4 worm cellular contexts compared by ENCODE assay signal in genomic region chrV:11228653-11229173, ce11.
TF ChIP-seq lines count a peak whose summit lies in the region.

pqn-70 (minus strand) TSS chrV:11228703.

TF ChIP-seq in whole organism, L2 larva, 48 proteins besides CTCF, POLR2A, EP300 and RAD21 (continues in another document):
- peak; percentile 85 for TF ChIP-seq nhr-21 (tag; optimal IDR thresholded peaks at IDR 0.05; lab: Kevin White, UChicago)
- no peak for TF ChIP-seq ztf-1 (GFP tag; conservative IDR thresholded peaks at IDR 0.05; lab: Robert Waterston, UW)
- TF ChIP-seq peb-1 (tag; optimal IDR thresholded peaks at IDR 0.05; lab: Kevin White, UChicago): no peak
- no peak for TF ChIP-seq nhr-11 (tag; optimal IDR thresholded peaks at IDR 0.05; lab: Kevin White, UChicago)
- TF ChIP-seq blmp-1 (tag; optimal IDR thresholded peaks at IDR 0.05; lab: Kevin White, UChicago; ENCODE audit: insufficient read depth): peak; percentile 77
- no peak for TF ChIP-seq nhr-237 (tag; optimal IDR thresholded peaks at IDR 0.05; lab: Kevin White, UChicago)
- TF ChIP-seq F13H6.1 (tag; optimal IDR thresholded peaks at IDR 0.05; lab: Kevin White, UChicago): peak; percentile 84
- peak; percentile 45 for TF ChIP-seq egl-27 (tag; optimal IDR thresholded peaks at IDR 0.05; lab: Kevin White, UChicago)
- peak; percentile 83 for TF ChIP-seq sem-4 (tag; optimal IDR thresholded peaks at IDR 0.05; lab: Kevin White, UChicago)
- TF ChIP-seq ama-1 (optimal IDR thresholded peaks at IDR 0.05; lab: Kevin White, UChicago): peak; percentile 37
- no peak for TF ChIP-seq alr-1 (tag; optimal IDR thresholded peaks at IDR 0.05; lab: Kevin White, UChicago)
- TF ChIP-seq crh-2 (tag; optimal IDR thresholded peaks at IDR 0.05; lab: Kevin White, UChicago): peak; percentile 89
- peak; percentile 40 for TF ChIP-seq nhr-6 (tag; optimal IDR thresholded peaks at IDR 0.05; lab: Kevin White, UChicago)
- peak; percentile 87 for TF ChIP-seq sma-9 (GFP tag; optimal IDR thresholded peaks at IDR 0.05; lab: Kevin White, UChicago)
- no peak for TF ChIP-seq sma-9 (tag; optimal IDR thresholded peaks at IDR 0.05; lab: Kevin White, UChicago)
- TF ChIP-seq mbf-1 (tag; optimal IDR thresholded peaks at IDR 0.05; lab: Kevin White, UChicago): no peak
- TF ChIP-seq lin-13 (GFP tag; optimal IDR thresholded peaks at IDR 0.05; lab: Kevin White, UChicago): peak; percentile 83
- peak in 1 of 2 experiments; percentile 23 for TF ChIP-seq mdl-1 (tag; optimal IDR thresholded peaks at IDR 0.05; lab: Kevin White, UChicago)
- TF ChIP-seq unc-39 (tag; optimal IDR thresholded peaks at IDR 0.05; lab: Kevin White, UChicago): no peak
- peak; percentile 29 for TF ChIP-seq Y55F3AM.14 (GFP tag; optimal IDR thresholded peaks at IDR 0.05; lab: Kevin White, UChicago)
- no peak for TF ChIP-seq ceh-16 (tag; optimal IDR thresholded peaks at IDR 0.05; lab: Kevin White, UChicago)
- TF ChIP-seq lin-11 (tag; optimal IDR thresholded peaks at IDR 0.05; lab: Kevin White, UChicago): peak; percentile 91
- TF ChIP-seq dmd-4 (tag; optimal IDR thresholded peaks at IDR 0.05; lab: Kevin White, UChicago): no peak

TF ChIP-seq in whole organism, L4 larva, 104 proteins besides CTCF, POLR2A, EP300 and RAD21 (continues in another document):
- TF ChIP-seq saeg-2 (GFP tag; IDR thresholded peaks at IDR 0.05; lab: Robert Waterston, UW) (no peak), attf-4 (tag; optimal IDR thresholded peaks at IDR 0.05; lab: Kevin White, UChicago) (no peak), D1046.2 (GFP tag; IDR thresholded peaks at IDR 0.05; lab: Robert Waterston, UW) (no peak), pha-4 (GFP tag; IDR thresholded peaks at IDR 0.05; lab: Robert Waterston, UW) (peak; percentile 44; the same call in 1 of the 2 replicates), pha-4 (tag; optimal IDR thresholded peaks at IDR 0.05; lab: Kevin White, UChicago) (no peak), mes-2 (tag; optimal IDR thresholded peaks at IDR 0.05; lab: Kevin White, UChicago; ENCODE audit: poor library complexity, severe bottlenecking) (peak; percentile 87), F37D6.2 (tag; optimal IDR thresholded peaks at IDR 0.05; lab: Kevin White, UChicago) (peak; percentile 49), F44E2.7 (GFP tag; IDR thresholded peaks at IDR 0.05; lab: Robert Waterston, UW) (no peak), unc-62 (GFP tag; optimal IDR thresholded peaks at IDR 0.05 in 1 of 2; lab: Kevin White, UChicago) (peak in 1 of 2 experiments; percentile 2), unc-62 (tag; optimal IDR thresholded peaks at IDR 0.05; lab: Kevin White, UChicago) (no peak), daf-16 (GFP tag; optimal IDR thresholded peaks at IDR 0.05; lab: Kevin White, UChicago) (no peak), daf-16 (tag; optimal IDR thresholded peaks at IDR 0.05; lab: Kevin White, UChicago) (peak; percentile 3), daf-12 (tag; optimal IDR thresholded peaks at IDR 0.05; lab: Kevin White, UChicago) (no peak), T26A8.4 (GFP tag; IDR thresholded peaks at IDR 0.05; lab: Robert Waterston, UW) (peak; percentile 71; the same call in 1 of the 2 replicates), ceh-62 (tag; optimal IDR thresholded peaks at IDR 0.05; lab: Kevin White, UChicago) (no peak), dpl-1 (GFP tag; optimal IDR thresholded peaks at IDR 0.05; lab: Kevin White, UChicago) (peak; percentile 76), lim-7 (GFP tag; IDR thresholded peaks at IDR 0.05; lab: Robert Waterston, UW) (no peak), snpc-4 (tag; optimal IDR thresholded peaks at IDR 0.05; lab: Kevin White, UChicago) (no peak), nhr-42 (GFP tag; IDR thresholded peaks at IDR 0.05; lab: Robert Waterston, UW) (no peak), F10B5.3 (tag; optimal IDR thresholded peaks at IDR 0.05; lab: Kevin White, UChicago) (no peak), lir-3 (tag; optimal IDR thresholded peaks at IDR 0.05; lab: Kevin White, UChicago) (no peak), madf-5 (GFP tag; IDR thresholded peaks at IDR 0.05; lab: Robert Waterston, UW) (no peak), tra-1 (GFP tag; IDR thresholded peaks at IDR 0.05; lab: Robert Waterston, UW) (no peak), aha-1 (tag; lab: Kevin White, UChicago) (no peak), mdl-1 (tag; optimal IDR thresholded peaks at IDR 0.05; lab: Kevin White, UChicago) (peak; percentile 16 to 73)

TF ChIP-seq in whole organism, late embryonic, 69 proteins besides CTCF, POLR2A, EP300 and RAD21 (continues in another document):
- TF ChIP-seq ceh-19 (GFP tag; optimal IDR thresholded peaks at IDR 0.05; lab: Kevin White, UChicago) (peak; percentile 52), npax-4 (tag; optimal IDR thresholded peaks at IDR 0.05; lab: Kevin White, UChicago) (no peak), ceh-18 (tag; optimal IDR thresholded peaks at IDR 0.05; lab: Kevin White, UChicago) (peak; percentile 35), ets-4 (tag; optimal IDR thresholded peaks at IDR 0.05; lab: Kevin White, UChicago) (peak; percentile 38), pros-1 (tag; optimal IDR thresholded peaks at IDR 0.05; lab: Kevin White, UChicago) (peak; percentile 9), dmd-4 (tag; optimal IDR thresholded peaks at IDR 0.05; lab: Kevin White, UChicago; ENCODE audit: borderline replicate concordance) (peak; percentile 10), elt-2 (tag; optimal IDR thresholded peaks at IDR 0.05; lab: Kevin White, UChicago) (peak; percentile 43), hlh-8 (tag; optimal IDR thresholded peaks at IDR 0.05; lab: Kevin White, UChicago) (peak; percentile 25), ceh-45 (GFP tag; IDR thresholded peaks at IDR 0.05; lab: Robert Waterston, UW) (no peak), rnt-1 (tag; optimal IDR thresholded peaks at IDR 0.05; lab: Kevin White, UChicago) (peak; percentile 39), ceh-31 (tag; optimal IDR thresholded peaks at IDR 0.05; lab: Kevin White, UChicago) (peak; percentile 93), tbx-2 (tag; optimal IDR thresholded peaks at IDR 0.05; lab: Kevin White, UChicago) (peak; percentile 79), lin-11 (tag; optimal IDR thresholded peaks at IDR 0.05; lab: Kevin White, UChicago) (no peak), hlh-15 (tag; optimal IDR thresholded peaks at IDR 0.05; lab: Kevin White, UChicago) (no peak), C08G9.2 (tag; optimal IDR thresholded peaks at IDR 0.05; lab: Kevin White, UChicago) (peak; percentile 68), dve-1 (tag; optimal IDR thresholded peaks at IDR 0.05; lab: Kevin White, UChicago) (peak; percentile 15), nfya-1 (tag; optimal IDR thresholded peaks at IDR 0.05; lab: Kevin White, UChicago) (peak; percentile 66), pqm-1 (tag; optimal IDR thresholded peaks at IDR 0.05; lab: Kevin White, UChicago) (peak; percentile 40), fax-1 (tag; optimal IDR thresholded peaks at IDR 0.05; lab: Kevin White, UChicago) (peak; percentile 52), ztf-16 (tag; optimal IDR thresholded peaks at IDR 0.05; lab: Kevin White, UChicago) (peak; percentile 16), mec-3 (tag; optimal IDR thresholded peaks at IDR 0.05; lab: Kevin White, UChicago; ENCODE audit: borderline replicate concordance) (no peak), nhr-11 (tag; optimal IDR thresholded peaks at IDR 0.05; lab: Kevin White, UChicago) (no peak), ceh-48 (tag; optimal IDR thresholded peaks at IDR 0.05; lab: Kevin White, UChicago) (peak; percentile 93), F13H6.1 (tag; optimal IDR thresholded peaks at IDR 0.05; lab: Kevin White, UChicago) (peak; percentile 45), sdc-2 (tag; optimal IDR thresholded peaks at IDR 0.05; lab: Kevin White, UChicago) (no peak), pha-2 (tag; optimal IDR thresholded peaks at IDR 0.05; lab: Kevin White, UChicago) (no peak)

TF ChIP-seq in whole organism, mixed stage, embryonic, 35 proteins besides CTCF, POLR2A, EP300 and RAD21:
- peak; percentile 28 for TF ChIP-seq drap-1 (GFP tag; optimal IDR thresholded peaks at IDR 0.05; lab: Kevin White, UChicago)
- TF ChIP-seq nhr-2 (tag; optimal IDR thresholded peaks at IDR 0.05; lab: Kevin White, UChicago): peak; percentile 5
- peak; percentile 26 for TF ChIP-seq M03D4.4 (tag; optimal IDR thresholded peaks at IDR 0.05; lab: Kevin White, UChicago)
- peak; percentile 62 for TF ChIP-seq ceh-83 (GFP tag; optimal IDR thresholded peaks at IDR 0.05; lab: Kevin White, UChicago)
- TF ChIP-seq unc-120 (tag; optimal IDR thresholded peaks at IDR 0.05; lab: Kevin White, UChicago; ENCODE audit: poor library complexity, severe bottlenecking): peak; percentile 98
- TF ChIP-seq unc-62 (GFP tag; optimal IDR thresholded peaks at IDR 0.05; lab: Kevin White, UChicago): no peak
- peak; percentile 25 for TF ChIP-seq mls-2 (tag; optimal IDR thresholded peaks at IDR 0.05; lab: Kevin White, UChicago)
- TF ChIP-seq snpc-4 (tag; optimal IDR thresholded peaks at IDR 0.05; lab: Kevin White, UChicago): no peak
- TF ChIP-seq pha-4 (tag; optimal IDR thresholded peaks at IDR 0.05; lab: Kevin White, UChicago): peak; percentile 44
- peak; percentile 5 for TF ChIP-seq nhr-237 (tag; optimal IDR thresholded peaks at IDR 0.05; lab: Kevin White, UChicago)
- no peak for TF ChIP-seq tbx-8 (GFP tag; optimal IDR thresholded peaks at IDR 0.05; lab: Kevin White, UChicago)
- TF ChIP-seq elt-1 (tag; optimal IDR thresholded peaks at IDR 0.05; lab: Kevin White, UChicago; ENCODE audit: borderline replicate concordance, insufficient read depth): no peak
- peak; percentile 86 for TF ChIP-seq ces-1 (GFP tag; optimal IDR thresholded peaks at IDR 0.05; lab: Kevin White, UChicago)
- TF ChIP-seq cnd-1 (tag; optimal IDR thresholded peaks at IDR 0.05; lab: Kevin White, UChicago): no peak
- TF ChIP-seq lin-13 (tag; optimal IDR thresholded peaks at IDR 0.05; lab: Kevin White, UChicago): peak; percentile 66
- TF ChIP-seq mep-1 (tag; optimal IDR thresholded peaks at IDR 0.05; lab: Kevin White, UChicago): peak; percentile 91
- TF ChIP-seq elt-3 (tag; optimal IDR thresholded peaks at IDR 0.05; lab: Kevin White, UChicago): peak; percentile 1
- TF ChIP-seq nhr-12 (tag; optimal IDR thresholded peaks at IDR 0.05; lab: Kevin White, UChicago): peak; percentile 8
- TF ChIP-seq lsy-2 (tag; optimal IDR thresholded peaks at IDR 0.05; lab: Kevin White, UChicago): peak; percentile 50
- TF ChIP-seq ceh-39 (tag; optimal IDR thresholded peaks at IDR 0.05; lab: Kevin White, UChicago): peak; percentile 92
- no peak for TF ChIP-seq ztf-11 (tag; optimal IDR thresholded peaks at IDR 0.05; lab: Kevin White, UChicago)
